Worm (Caenorhabditis elegans) whole organism, L3 larva: Measurements from ENCODE around the gene F16G10.9.

Source experiments
- R02D3.7 ChIP-seq: fragments of 150-350 bp; optimal IDR thresholded peaks from 2 replicates; lab custom pipeline; 2014; ENCODE audit warnings: missing biosample characterization, missing genetic modification characterization
- ZK546.5 ChIP-seq: sonication (generic microtip); optimal IDR thresholded peaks from 2 replicates; lab custom pipeline; 2017; ENCODE audit warnings: missing biosample characterization, missing genetic modification characterization
- ama-1 ChIP-seq: fragments of 150-350 bp; optimal IDR thresholded peaks from 2 replicates; lab custom pipeline; 2018
- ceh-16 ChIP-seq: sonication (generic microtip); optimal IDR thresholded peaks from 2 replicates; lab custom pipeline; 2017; ENCODE audit warnings: missing biosample characterization, missing genetic modification characterization
- ceh-28 ChIP-seq: fragments of 150-350 bp; optimal IDR thresholded peaks from 2 replicates; lab custom pipeline; 2014; ENCODE audit warnings: missing biosample characterization, missing genetic modification reagents, missing genetic modification characterization
- ceh-82 ChIP-seq: fragments of 150-350 bp; optimal IDR thresholded peaks from 2 replicates; lab custom pipeline; 2014; ENCODE audit warnings: missing biosample characterization, missing genetic modification characterization
- ceh-9 ChIP-seq: sonication (generic microtip); optimal IDR thresholded peaks from 2 replicates; lab custom pipeline; 2018; ENCODE audit warnings: missing biosample characterization, missing genetic modification characterization
- daf-12 ChIP-seq: fragments of 150-350 bp; optimal IDR thresholded peaks from 2 replicates; lab custom pipeline; 2014; ENCODE audit warnings: missing biosample characterization, missing genetic modification reagents, missing genetic modification characterization
- egl-5 ChIP-seq: fragments of 150-350 bp; optimal IDR thresholded peaks from 2 replicates; lab custom pipeline; 2017; ENCODE audit warnings: missing biosample characterization, missing genetic modification reagents, missing genetic modification characterization, inconsistent platforms
- elt-1 ChIP-seq: fragments of 150-350 bp; optimal IDR thresholded peaks from 2 replicates; lab custom pipeline; 2014; ENCODE audit warnings: missing biosample characterization, missing genetic modification characterization
- elt-2 ChIP-seq: sonication (generic microtip); optimal IDR thresholded peaks from 2 replicates; lab custom pipeline; 2016; ENCODE audit warnings: missing genetic modification reagents, mild to moderate bottlenecking, missing genetic modification characterization, missing compliant biosample characterization
- elt-3 ChIP-seq, 3 experiments: fragments of 150-350 bp in 1 of 3; sonication (generic microtip) in 2 of 3; optimal IDR thresholded peaks; 2 replicates in 2 of 3; 4 replicates in 1 of 3; lab custom pipeline; 2014 to 2017; ENCODE audit warnings: missing biosample characterization in 3 of 3, missing genetic modification characterization in 3 of 3
- eor-1 ChIP-seq, 2 experiments: fragments of 150-350 bp; optimal IDR thresholded peaks; 2 replicates each; lab custom pipeline; 2014 to 2018; ENCODE audit warnings: missing biosample characterization in 2 of 2, missing genetic modification characterization in 2 of 2
- fkh-2 ChIP-seq: fragments of 150-350 bp; optimal IDR thresholded peaks from 2 replicates; lab custom pipeline; 2014; ENCODE audit warnings: missing biosample characterization, missing genetic modification reagents, missing genetic modification characterization
- fos-1 ChIP-seq: fragments of 150-350 bp; optimal IDR thresholded peaks from 2 replicates; lab custom pipeline; 2014; ENCODE audit warnings: missing biosample characterization, missing genetic modification characterization
- jun-1 ChIP-seq: fragments of 150-350 bp; optimal IDR thresholded peaks from 2 replicates; lab custom pipeline; 2014; ENCODE audit warnings: missing biosample characterization, missing genetic modification reagents, missing genetic modification characterization
- lin-15B ChIP-seq: fragments of 150-350 bp; optimal IDR thresholded peaks from 2 replicates; lab custom pipeline; 2014; ENCODE audit warnings: missing biosample characterization, missing genetic modification characterization
- lin-39 ChIP-seq: fragments of 150-350 bp; optimal IDR thresholded peaks from 2 replicates; lab custom pipeline; 2018; ENCODE audit warnings: missing biosample characterization, missing genetic modification reagents, missing genetic modification characterization
- mdl-1 ChIP-seq: fragments of 150-350 bp; optimal IDR thresholded peaks from 2 replicates; lab custom pipeline; 2014; ENCODE audit warnings: missing biosample characterization, missing genetic modification characterization
- mml-1 ChIP-seq: fragments of 150-350 bp; sonication (generic microtip); optimal IDR thresholded peaks from 3 replicates; lab custom pipeline; 2014; ENCODE audit warnings: missing biosample characterization, missing genetic modification characterization
- nfya-1 ChIP-seq: sonication (generic microtip); optimal IDR thresholded peaks from 2 replicates; lab custom pipeline; 2017; ENCODE audit warnings: missing genetic modification characterization, mild to moderate bottlenecking, missing compliant biosample characterization, antibody characterized with exemption, moderate library complexity; ENCODE audit not compliant: insufficient read depth
- nhr-11 ChIP-seq: fragments of 150-350 bp; optimal IDR thresholded peaks from 2 replicates; lab custom pipeline; 2014; ENCODE audit warnings: missing biosample characterization, missing genetic modification characterization
- nhr-12 ChIP-seq: fragments of 150-350 bp; optimal IDR thresholded peaks from 2 replicates; lab custom pipeline; 2014; ENCODE audit warnings: missing biosample characterization, missing genetic modification characterization
- nhr-23 ChIP-seq: fragments of 150-350 bp; optimal IDR thresholded peaks from 2 replicates; lab custom pipeline; 2014; ENCODE audit warnings: missing biosample characterization, missing genetic modification reagents, missing genetic modification characterization
- nhr-237 ChIP-seq: fragments of 150-350 bp; optimal IDR thresholded peaks from 2 replicates; lab custom pipeline; 2014; ENCODE audit warnings: missing biosample characterization, missing genetic modification characterization
- nhr-25 ChIP-seq: sonication (generic microtip); optimal IDR thresholded peaks from 2 replicates; lab custom pipeline; 2017; ENCODE audit warnings: missing biosample characterization, missing genetic modification characterization
- nhr-28 ChIP-seq: fragments of 150-350 bp; optimal IDR thresholded peaks from 2 replicates; lab custom pipeline; 2014; ENCODE audit warnings: missing biosample characterization, missing genetic modification characterization
- nhr-43 ChIP-seq: sonication (generic microtip); optimal IDR thresholded peaks from 2 replicates; lab custom pipeline; 2016; ENCODE audit warnings: mild to moderate bottlenecking, missing genetic modification characterization, missing compliant biosample characterization; ENCODE audit not compliant: poor library complexity, severe bottlenecking
- nhr-67 ChIP-seq: fragments of 150-350 bp; optimal IDR thresholded peaks from 2 replicates; lab custom pipeline; 2014; ENCODE audit warnings: missing biosample characterization, missing genetic modification characterization
- nhr-76 ChIP-seq: fragments of 150-350 bp; sonication (generic microtip); optimal IDR thresholded peaks from 5 replicates; lab custom pipeline; 2014; ENCODE audit warnings: missing biosample characterization, missing genetic modification characterization
- nhr-77 ChIP-seq: fragments of 150-350 bp; optimal IDR thresholded peaks from 2 replicates; lab custom pipeline; 2014; ENCODE audit warnings: missing biosample characterization, missing genetic modification characterization
- pha-4 ChIP-seq: fragments of 150-350 bp; optimal IDR thresholded peaks from 2 replicates; lab custom pipeline; 2014; ENCODE audit warnings: missing biosample characterization, missing genetic modification reagents, missing genetic modification characterization
- sea-2 ChIP-seq: fragments of 150-350 bp; sonication (generic microtip); optimal IDR thresholded peaks from 4 replicates; lab custom pipeline; 2014; ENCODE audit warnings: missing biosample characterization, missing genetic modification reagents, missing genetic modification characterization
- skn-1 ChIP-seq: fragments of 150-350 bp; optimal IDR thresholded peaks from 2 replicates; lab custom pipeline; 2014; ENCODE audit warnings: missing biosample characterization, missing genetic modification characterization
- tbx-2 ChIP-seq: sonication (generic microtip); optimal IDR thresholded peaks from 2 replicates; lab custom pipeline; 2016; ENCODE audit warnings: mild to moderate bottlenecking, missing genetic modification characterization, missing compliant biosample characterization
- unc-39 ChIP-seq: sonication (generic microtip); optimal IDR thresholded peaks from 4 replicates; lab custom pipeline; 2017; ENCODE audit warnings: missing biosample characterization, missing genetic modification characterization
- unc-62 ChIP-seq: fragments of 150-350 bp; sonication (generic microtip); optimal IDR thresholded peaks from 4 replicates; lab custom pipeline; 2014; ENCODE audit warnings: missing biosample characterization, missing genetic modification reagents, missing genetic modification characterization
- ztf-11 ChIP-seq: fragments of 150-350 bp; optimal IDR thresholded peaks from 2 replicates; lab custom pipeline; 2014; ENCODE audit warnings: missing biosample characterization, missing genetic modification characterization

Gene F16G10.9

DNA sequence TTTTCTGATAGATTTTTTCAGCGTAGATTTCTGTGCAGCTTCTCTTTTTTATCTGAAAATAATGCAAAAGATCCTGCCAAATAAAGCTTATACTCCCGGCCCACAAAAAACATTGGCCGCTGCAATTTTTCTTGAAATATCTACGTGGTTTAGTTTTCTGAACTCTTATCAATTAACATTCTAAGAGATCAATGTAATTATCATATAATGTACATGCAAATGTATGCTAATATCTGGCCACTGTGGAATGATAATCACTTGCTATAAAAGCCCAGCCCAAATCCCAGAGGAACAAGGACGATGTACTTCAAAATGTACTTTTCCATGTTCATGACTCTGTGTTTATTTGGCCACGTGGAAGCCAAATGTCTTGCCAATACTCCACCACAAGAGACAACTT is 30.9 kb downstream of the F16G10.9 start, which contains the start of gene F43C11.2:
Gene F43C11.2 (plus strand): TSS at position 301 of the 400 bp plus-strand sequence.
- no peak for TF ChIP-seq mdl-1 (tag; lab: Kevin White, UChicago)
- TF ChIP-seq fos-1 (tag; lab: Kevin White, UChicago): no peak

ce11 chrII:2353012-2353411 is 32.4 kb downstream of the F16G10.9 start, which contains the start of gene F43C11.3:
TSS of gene F43C11.3 (plus strand) at chrII:2353312.
- TF ChIP-seq daf-12 (tag; lab: Kevin White, UChicago) (no peak), unc-62 (GFP tag; lab: Kevin White, UChicago) (no peak), ztf-11 (tag; lab: Kevin White, UChicago) (no peak), jun-1 (no peak), lin-39 (no peak), R02D3.7 (tag; lab: Kevin White, UChicago) (no peak), lin-15B (tag; lab: Kevin White, UChicago) (no peak), ama-1 (lab: Kevin White, UChicago) (no peak), skn-1 (tag; lab: Kevin White, UChicago) (no peak), sea-2 (GFP tag; lab: Kevin White, UChicago) (no peak), pha-4 (tag; lab: Kevin White, UChicago) (no peak), nhr-76 (tag; lab: Kevin White, UChicago) (no peak), ceh-82 (tag; lab: Kevin White, UChicago) (no peak), egl-5 (tag; lab: Kevin White, UChicago) (no peak), tbx-2 (no peak), elt-3 (tag; optimal IDR thresholded peaks at IDR 0.05; lab: Kevin White, UChicago) (no peak), nhr-12 (tag; lab: Kevin White, UChicago) (no peak)

- TF ChIP-seq nhr-25 (tag; lab: Kevin White, UChicago) (no peak), mdl-1 (tag; lab: Kevin White, UChicago) (no peak), eor-1 (tag; optimal IDR thresholded peaks at IDR 0.05; lab: Kevin White, UChicago) (no peak), jun-1 (no peak), elt-2 (tag; lab: Kevin White, UChicago) (no peak), mml-1 (tag; lab: Kevin White, UChicago) (no peak), nhr-28 (tag; lab: Kevin White, UChicago) (no peak), nfya-1 (tag; lab: Kevin White, UChicago) (no peak), pha-4 (tag; lab: Kevin White, UChicago) (no peak), nhr-23 (tag; lab: Kevin White, UChicago) (no peak), ZK546.5 (no peak), lin-39 (no peak), elt-1 (tag; lab: Kevin White, UChicago) (no peak), nhr-237 (tag; lab: Kevin White, UChicago) (no peak), ceh-16 (tag; lab: Kevin White, UChicago) (no peak), R02D3.7 (tag; lab: Kevin White, UChicago) (no peak)
Measured at ce11 chrII:2352546-2352945, 32.8 kb downstream of the F16G10.9 start, which contains the start of gene F43C11.10. TSS of gene F43C11.10 (minus strand) at chrII:2352646.

DNA sequence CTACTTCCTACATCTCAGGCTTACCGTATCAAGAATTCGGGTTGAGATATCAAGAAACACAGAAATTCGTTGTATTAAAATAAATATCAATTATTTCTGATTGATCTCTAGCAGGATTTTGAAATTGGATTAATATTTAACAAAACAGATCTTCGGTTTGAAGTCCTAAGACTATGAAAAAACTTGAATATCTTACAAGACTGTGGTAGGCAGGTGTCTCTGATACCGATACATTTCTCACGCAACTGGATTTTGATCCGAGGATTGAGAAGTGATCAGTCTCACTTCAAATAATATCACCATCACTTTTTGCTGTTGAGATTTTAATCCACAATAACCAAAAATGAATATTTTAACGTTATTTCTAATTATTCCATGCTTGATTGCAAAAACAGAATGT is 38.7 kb downstream of the F16G10.9 start, which contains the start of gene F43C11.4:
Gene F43C11.4 (plus strand): TSS at position 301 of the 400 bp plus-strand sequence.
- TF ChIP-seq mdl-1 (tag; lab: Kevin White, UChicago): no peak
- no peak for TF ChIP-seq nhr-11 (tag; lab: Kevin White, UChicago)
- TF ChIP-seq elt-2 (tag; lab: Kevin White, UChicago): no peak
- no peak for TF ChIP-seq unc-39 (tag; lab: Kevin White, UChicago)
- TF ChIP-seq lin-15B (tag; lab: Kevin White, UChicago): no peak
- no peak for TF ChIP-seq nhr-67 (tag; lab: Kevin White, UChicago)
- TF ChIP-seq fkh-2: no peak
- TF ChIP-seq nhr-12 (tag; lab: Kevin White, UChicago): no peak
- TF ChIP-seq ceh-28 (tag; lab: Kevin White, UChicago): no peak
- no peak for TF ChIP-seq pha-4 (tag; lab: Kevin White, UChicago)
- TF ChIP-seq nhr-77 (tag; lab: Kevin White, UChicago): no peak
- no peak for TF ChIP-seq ceh-9 (tag; lab: Kevin White, UChicago)
- TF ChIP-seq ceh-16 (tag; lab: Kevin White, UChicago): no peak
- no peak for TF ChIP-seq sea-2 (GFP tag; lab: Kevin White, UChicago)
- TF ChIP-seq nhr-43 (tag; lab: Kevin White, UChicago): no peak
